Fruit fly (Drosophila melanogaster) whole organism, adult: ENCODE measurements around the gene unc-13.

Experiments used
- CG11617 ChIP-seq: fragments of 200-800 bp; sonication (Bioruptor generic); optimal IDR thresholded peaks from 2 replicates; lab custom pipeline; 2017; ENCODE audit warnings: mild to moderate bottlenecking, missing biosample characterization, missing genetic modification reagents, missing genetic modification characterization
- CG12768 ChIP-seq: fragments of 200-800 bp; sonication (Bioruptor generic); optimal IDR thresholded peaks from 2 replicates; lab custom pipeline; 2017; ENCODE audit warnings: missing biosample characterization, missing genetic modification characterization, mild to moderate bottlenecking, moderate library complexity, missing genetic modification reagents
- CG14711 ChIP-seq: fragments of 200-800 bp; sonication (Bioruptor generic); optimal IDR thresholded peaks from 2 replicates; lab custom pipeline; 2018; ENCODE audit warnings: missing biosample characterization, mild to moderate bottlenecking, missing genetic modification characterization, moderate library complexity
- CG1620 ChIP-seq: fragments of 200-800 bp; sonication (Bioruptor generic); optimal IDR thresholded peaks from 2 replicates; lab custom pipeline; 2016; ENCODE audit warnings: missing biosample characterization, missing genetic modification characterization
- CG33017 ChIP-seq: fragments of 200-800 bp; sonication (Bioruptor generic); optimal IDR thresholded peaks from 2 replicates; lab custom pipeline; 2018; ENCODE audit warnings: missing biosample characterization, mild to moderate bottlenecking, missing genetic modification characterization, moderate library complexity
- CG5204 ChIP-seq: fragments of 200-800 bp; sonication (Bioruptor generic); optimal IDR thresholded peaks from 2 replicates; lab custom pipeline; 2016; ENCODE audit warnings: missing biosample characterization, missing genetic modification characterization
- CG7045 ChIP-seq: fragments of 200-800 bp; sonication (Bioruptor generic); optimal IDR thresholded peaks from 2 replicates; lab custom pipeline; 2017; ENCODE audit warnings: missing biosample characterization, mild to moderate bottlenecking, missing genetic modification characterization
- CG7101 ChIP-seq: fragments of 200-800 bp; sonication (Bioruptor generic); optimal IDR thresholded peaks from 2 replicates; lab custom pipeline; 2018; ENCODE audit warnings: missing biosample characterization, mild to moderate bottlenecking, missing genetic modification characterization, moderate library complexity
- Clk ChIP-seq: fragments of 200-800 bp; sonication (Bioruptor generic); optimal IDR thresholded peaks from 2 replicates; lab custom pipeline; 2017; ENCODE audit warnings: missing biosample characterization, missing genetic modification characterization
- Crg-1 ChIP-seq: fragments of 200-800 bp; sonication (Bioruptor generic); optimal IDR thresholded peaks from 2 replicates; lab custom pipeline; 2016; ENCODE audit warnings: missing biosample characterization, missing genetic modification characterization
- Hr96 ChIP-seq: fragments of 200-800 bp; sonication (Bioruptor generic); optimal IDR thresholded peaks from 2 replicates; lab custom pipeline; 2016; ENCODE audit warnings: missing biosample characterization, missing genetic modification characterization
- Mnt ChIP-seq: fragments of 200-800 bp; sonication (Bioruptor generic); optimal IDR thresholded peaks from 2 replicates; lab custom pipeline; 2016; ENCODE audit warnings: missing biosample characterization, mild to moderate bottlenecking, missing genetic modification characterization
- bab1 ChIP-seq: fragments of 200-800 bp; sonication (Bioruptor generic); optimal IDR thresholded peaks from 3 replicates; lab custom pipeline; 2019; ENCODE audit warnings: missing biosample characterization, mild to moderate bottlenecking, missing genetic modification characterization, moderate library complexity
- cic ChIP-seq: fragments of 200-800 bp; sonication (Bioruptor generic); optimal IDR thresholded peaks from 2 replicates; lab custom pipeline; 2017; ENCODE audit warnings: missing biosample characterization, mild to moderate bottlenecking, missing genetic modification characterization, moderate library complexity
- cnc ChIP-seq, 2 experiments: fragments of >200 bp; optimal IDR thresholded peaks; 2 replicates each; lab custom pipeline; 2017
- kay ChIP-seq: fragments of 200-800 bp; sonication (Bioruptor generic); peaks from one replicate; lab custom pipeline; 2016; ENCODE audit warnings: missing biosample characterization, missing genetic modification characterization, borderline replicate concordance
- ovo ChIP-seq: fragments of 200-800 bp; sonication (Bioruptor generic); optimal IDR thresholded peaks from 2 replicates; lab custom pipeline; 2016; ENCODE audit warnings: missing biosample characterization, missing genetic modification characterization
- pad ChIP-seq: fragments of 200-800 bp; sonication (Bioruptor generic); optimal IDR thresholded peaks from 3 replicates; lab custom pipeline; 2017; ENCODE audit warnings: missing biosample characterization, missing genetic modification characterization, mild to moderate bottlenecking, moderate library complexity, missing genetic modification reagents
- tj ChIP-seq: fragments of 200-800 bp; sonication (Bioruptor generic); optimal IDR thresholded peaks from 3 replicates; lab custom pipeline; 2017; ENCODE audit warnings: missing biosample characterization, mild to moderate bottlenecking, missing genetic modification characterization, moderate library complexity
- toe ChIP-seq: fragments of 200-800 bp; sonication (Bioruptor generic); optimal IDR thresholded peaks from 2 replicates; lab custom pipeline; 2016; ENCODE audit warnings: missing biosample characterization, missing genetic modification characterization

unc-13 gene

dm6 chr4:834452-834820 lies 77.7 kb downstream of the unc-13 start:
- TF ChIP-seq tj (no peak), Mnt (GFP tag; lab: Kevin White, UChicago) (no peak)

- TF ChIP-seq CG5204 (GFP tag; lab: Kevin White, UChicago): no peak
- no peak for TF ChIP-seq CG11617
- no peak for TF ChIP-seq CG7101 (tag; lab: Kevin White, UChicago)
- no peak for TF ChIP-seq CG33017 (tag; lab: Kevin White, UChicago)
- no peak for TF ChIP-seq Crg-1 (GFP tag; lab: Kevin White, UChicago)
- no peak for TF ChIP-seq CG14711 (tag; lab: Kevin White, UChicago)
- no peak for TF ChIP-seq CG1620 (GFP tag; lab: Kevin White, UChicago)
- TF ChIP-seq tj: no peak
- no peak for TF ChIP-seq ovo
- TF ChIP-seq kay (GFP tag; lab: Kevin White, UChicago): peak; percentile 57
- peak; percentile 64 for TF ChIP-seq Mnt (GFP tag; lab: Kevin White, UChicago)
- TF ChIP-seq cic: peak; percentile 10
- TF ChIP-seq Clk (GFP tag; lab: Kevin White, UChicago): no peak
- TF ChIP-seq Hr96 (GFP tag; lab: Kevin White, UChicago): no peak
- no peak for TF ChIP-seq CG12768 (GFP tag; lab: Kevin White, UChicago)
Measured at dm6 chr4:833790-834451, 78.2 kb downstream of the unc-13 start, which contains the start of gene Sox102F. Sox102F (minus strand) TSS chr4:834393.

- TF ChIP-seq tj: no peak
Measured at dm6 chr4:832985-833384, 79.1 kb downstream of the unc-13 start.

dm6 chr4:831790-832189 lies 80.3 kb downstream of the unc-13 start:
- TF ChIP-seq tj (no peak), cnc (optimal IDR thresholded peaks at IDR 0.05; lab: Kevin White, UChicago) (no peak), Clk (GFP tag; lab: Kevin White, UChicago) (no peak), toe (GFP tag; lab: Kevin White, UChicago) (no peak), kay (GFP tag; lab: Kevin White, UChicago) (no peak), CG7045 (GFP tag; lab: Kevin White, UChicago) (no peak), ovo (no peak), bab1 (no peak), Mnt (GFP tag; lab: Kevin White, UChicago) (no peak), pad (GFP tag; lab: Kevin White, UChicago) (no peak), CG1620 (GFP tag; lab: Kevin White, UChicago) (no peak), CG12768 (GFP tag; lab: Kevin White, UChicago) (no peak), CG14711 (tag; lab: Kevin White, UChicago) (no peak), Crg-1 (GFP tag; lab: Kevin White, UChicago) (no peak)

dm6 chr4:829783-830182 lies 82.3 kb downstream of the unc-13 start:
- TF ChIP-seq CG5204 (GFP tag; lab: Kevin White, UChicago) (no peak), Mnt (GFP tag; lab: Kevin White, UChicago) (no peak), Hr96 (GFP tag; lab: Kevin White, UChicago) (no peak), CG7101 (tag; lab: Kevin White, UChicago) (no peak), bab1 (no peak)

- TF ChIP-seq toe (GFP tag; lab: Kevin White, UChicago): no peak
- TF ChIP-seq tj: no peak
- TF ChIP-seq cnc (optimal IDR thresholded peaks at IDR 0.05; lab: Kevin White, UChicago): no peak
- TF ChIP-seq CG12768 (GFP tag; lab: Kevin White, UChicago): no peak
- no peak for TF ChIP-seq kay (GFP tag; lab: Kevin White, UChicago)
- no peak for TF ChIP-seq Clk (GFP tag; lab: Kevin White, UChicago)
- TF ChIP-seq CG1620 (GFP tag; lab: Kevin White, UChicago): no peak
- no peak for TF ChIP-seq CG33017 (tag; lab: Kevin White, UChicago)
- TF ChIP-seq ovo: no peak
- TF ChIP-seq cic: no peak
- no peak for TF ChIP-seq bab1
- TF ChIP-seq CG14711 (tag; lab: Kevin White, UChicago): no peak
- TF ChIP-seq Mnt (GFP tag; lab: Kevin White, UChicago): no peak
- TF ChIP-seq CG7101 (tag; lab: Kevin White, UChicago): no peak
- no peak for TF ChIP-seq CG7045 (GFP tag; lab: Kevin White, UChicago)
- no peak for TF ChIP-seq Hr96 (GFP tag; lab: Kevin White, UChicago)
- TF ChIP-seq pad (GFP tag; lab: Kevin White, UChicago): no peak
- TF ChIP-seq CG11617: no peak
- no peak for TF ChIP-seq CG5204 (GFP tag; lab: Kevin White, UChicago)
- no peak for TF ChIP-seq Crg-1 (GFP tag; lab: Kevin White, UChicago)
Measured at dm6 chr4:824043-824442, 88.1 kb downstream of the unc-13 start.
